Worm (Caenorhabditis elegans): ENCODE results near the gene H32C10.1.

- TF ChIP-seq K11D2.4 (GFP tag; IDR thresholded peaks at IDR 0.05) (no peak), die-1 (tag; optimal IDR thresholded peaks at IDR 0.05) (no peak), aptf-2 (GFP tag; conservative IDR thresholded peaks at IDR 0.05) (no peak)
Measured at ce11 chrIV:5930345-5930744, 3.8 kb upstream of the H32C10.1 start, which contains the start of gene lin-33.

All from whole organism, young adult.